Worm (Caenorhabditis elegans) whole organism, L2 larva: Measurements from ENCODE around the gene srt-17.

Experiments
- F13H6.1 ChIP-seq: sonication (generic microtip); optimal IDR thresholded peaks from 2 replicates; lab custom pipeline; 2016; ENCODE audit warnings: missing genetic modification characterization, missing compliant biosample characterization
- ceh-82 ChIP-seq: fragments of 150-350 bp; optimal IDR thresholded peaks from 2 replicates; lab custom pipeline; 2014; ENCODE audit warnings: missing biosample characterization, missing genetic modification characterization
- lin-13 ChIP-seq: fragments of 150-350 bp; optimal IDR thresholded peaks from 2 replicates; lab custom pipeline; 2014; ENCODE audit warnings: missing biosample characterization, missing genetic modification reagents, missing genetic modification characterization
- mbf-1 ChIP-seq: sonication (generic microtip); optimal IDR thresholded peaks from 2 replicates; lab custom pipeline; 2017; ENCODE audit warnings: missing biosample characterization, missing genetic modification characterization
- skn-1 ChIP-seq: sonication (generic microtip); optimal IDR thresholded peaks from 2 replicates; lab custom pipeline; 2017; ENCODE audit warnings: missing biosample characterization, missing genetic modification characterization
- unc-39 ChIP-seq: fragments of 150-350 bp; optimal IDR thresholded peaks from 2 replicates; lab custom pipeline; 2014; ENCODE audit warnings: missing biosample characterization, missing genetic modification characterization
- unc-62 ChIP-seq: fragments of 150-350 bp; optimal IDR thresholded peaks from 2 replicates; lab custom pipeline; 2014; ENCODE audit warnings: missing biosample characterization, missing genetic modification reagents, missing genetic modification characterization

- no peak for TF ChIP-seq mbf-1
- TF ChIP-seq skn-1 = no peak
- no peak for TF ChIP-seq unc-62 (GFP tag; lab: Kevin White, UChicago)
- no peak for TF ChIP-seq unc-39
- TF ChIP-seq ceh-82 = no peak
- no peak for TF ChIP-seq F13H6.1 (tag; lab: Kevin White, UChicago)
- no peak for TF ChIP-seq lin-13
Measured at ce11 chrV:634855-635254, 10.0 kb upstream of the srt-17 start, which contains the start of gene F48G7.10.
